Fruit fly (Drosophila melanogaster): Measurements from ENCODE around the gene Ufsp2.

DNA sequence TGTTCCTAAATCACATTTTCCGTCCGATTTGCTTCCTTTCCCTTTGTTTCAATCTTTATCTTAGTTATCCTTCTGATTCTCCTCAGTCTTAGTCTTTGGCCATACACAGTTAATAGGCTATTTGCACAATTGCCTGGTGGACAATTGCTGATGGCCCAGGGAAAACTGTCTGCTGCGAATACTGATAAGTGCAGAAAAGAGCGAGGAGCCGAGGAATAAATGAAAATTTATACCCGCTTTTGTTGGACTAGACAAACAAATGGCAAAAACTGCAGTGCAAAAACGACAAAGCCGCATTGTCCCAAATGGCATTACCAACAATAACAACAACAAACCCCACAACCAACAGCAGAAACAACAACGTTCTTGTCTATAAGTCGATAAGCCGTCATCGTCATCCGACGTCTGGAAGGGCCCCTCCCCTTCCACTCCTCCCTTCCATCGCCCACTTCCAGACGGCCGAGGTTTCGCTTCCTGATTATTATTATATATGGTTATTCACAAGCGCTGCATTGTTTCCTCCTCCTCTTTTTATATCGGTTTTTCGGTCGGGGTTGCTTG is 17.8 kb downstream of the Ufsp2 start:
- TF ChIP-seq CG8478 (optimal IDR thresholded peaks at IDR 0.05), result no peak
- TF ChIP-seq CTCF (optimal IDR thresholded peaks at IDR 0.05), result no peak

Measured in S2 (cell line).